Worm (Caenorhabditis elegans) whole organism, L2 larva: ENCODE measurements around the gene C54E10.10.

ENCODE experiments used
- C34F6.9 ChIP-seq: fragments of 150-350 bp; optimal IDR thresholded peaks from 2 replicates; lab custom pipeline; 2014; ENCODE audit warnings: missing biosample characterization, missing genetic modification characterization
- R02D3.7 ChIP-seq: fragments of 150-350 bp; optimal IDR thresholded peaks from 2 replicates; lab custom pipeline; 2014; ENCODE audit warnings: missing biosample characterization, missing genetic modification characterization
- Y55F3AM.14 ChIP-seq: fragments of 200-800 bp; sonication (Bioruptor generic); optimal IDR thresholded peaks from 2 replicates; lab custom pipeline; 2018; ENCODE audit warnings: mild to moderate bottlenecking, missing genetic modification characterization, missing compliant biosample characterization
- alr-1 ChIP-seq: fragments of 150-350 bp; optimal IDR thresholded peaks from 2 replicates; lab custom pipeline; 2014; ENCODE audit warnings: missing biosample characterization, missing genetic modification characterization
- aly-2 ChIP-seq: fragments of 150-350 bp; optimal IDR thresholded peaks from 2 replicates; lab custom pipeline; 2014; ENCODE audit warnings: missing biosample characterization, missing genetic modification characterization
- blmp-1 ChIP-seq: sonication (generic microtip); optimal IDR thresholded peaks from 2 replicates; lab custom pipeline; 2017; ENCODE audit warnings: missing genetic modification characterization, mild to moderate bottlenecking, missing compliant biosample characterization, antibody characterized with exemption, moderate library complexity; ENCODE audit not compliant: insufficient read depth
- ceh-16 ChIP-seq: fragments of 150-350 bp; optimal IDR thresholded peaks from 2 replicates; lab custom pipeline; 2014; ENCODE audit warnings: missing biosample characterization, missing genetic modification characterization
- ceh-82 ChIP-seq: fragments of 150-350 bp; optimal IDR thresholded peaks from 2 replicates; lab custom pipeline; 2014; ENCODE audit warnings: missing biosample characterization, missing genetic modification characterization
- crh-2 ChIP-seq: sonication (generic microtip); optimal IDR thresholded peaks from 2 replicates; lab custom pipeline; 2017; ENCODE audit warnings: missing biosample characterization, missing genetic modification characterization
- dmd-4 ChIP-seq: sonication (generic microtip); optimal IDR thresholded peaks from 2 replicates; lab custom pipeline; 2017; ENCODE audit warnings: missing biosample characterization, missing genetic modification characterization
- egl-27 ChIP-seq: sonication (generic microtip); optimal IDR thresholded peaks from 3 replicates; lab custom pipeline; 2017; ENCODE audit warnings: missing biosample characterization, missing genetic modification reagents, missing genetic modification characterization
- elt-1 ChIP-seq: fragments of 150-350 bp; optimal IDR thresholded peaks from 2 replicates; lab custom pipeline; 2014; ENCODE audit warnings: missing biosample characterization, missing genetic modification characterization
- elt-3 ChIP-seq: sonication (generic microtip); optimal IDR thresholded peaks from 2 replicates; lab custom pipeline; 2017; ENCODE audit warnings: missing biosample characterization, missing genetic modification characterization
- fos-1 ChIP-seq: fragments of 150-350 bp; optimal IDR thresholded peaks from 2 replicates; lab custom pipeline; 2014; ENCODE audit warnings: missing biosample characterization, missing genetic modification characterization
- gmeb-1 ChIP-seq: fragments of 150-350 bp; optimal IDR thresholded peaks from 2 replicates; lab custom pipeline; 2014; ENCODE audit warnings: missing biosample characterization, missing genetic modification characterization
- lin-11 ChIP-seq: fragments of 150-350 bp; sonication (generic microtip); optimal IDR thresholded peaks from 2 replicates; lab custom pipeline; 2014; ENCODE audit warnings: missing biosample characterization, missing genetic modification characterization, inconsistent platforms, mixed read lengths
- lin-39 ChIP-seq: fragments of 150-350 bp; optimal IDR thresholded peaks from 2 replicates; lab custom pipeline; 2014; ENCODE audit warnings: missing biosample characterization, missing genetic modification reagents, missing genetic modification characterization
- lsy-2 ChIP-seq, 2 experiments: fragments of 150-350 bp in 1 of 2; sonication (generic microtip) in 1 of 2; optimal IDR thresholded peaks; 2 replicates each; lab custom pipeline; 2014 to 2017; ENCODE audit warnings: missing biosample characterization in 2 of 2, missing genetic modification characterization in 2 of 2
- mab-5 ChIP-seq: fragments of 150-350 bp; optimal IDR thresholded peaks from 2 replicates; lab custom pipeline; 2014; ENCODE audit warnings: missing biosample characterization, missing genetic modification characterization
- mbf-1 ChIP-seq: sonication (generic microtip); optimal IDR thresholded peaks from 2 replicates; lab custom pipeline; 2017; ENCODE audit warnings: missing biosample characterization, missing genetic modification characterization
- nhr-12 ChIP-seq: fragments of 150-350 bp; optimal IDR thresholded peaks from 2 replicates; lab custom pipeline; 2014; ENCODE audit warnings: missing biosample characterization, missing genetic modification characterization
- nhr-129 ChIP-seq: fragments of 150-350 bp; optimal IDR thresholded peaks from 2 replicates; lab custom pipeline; 2014; ENCODE audit warnings: missing biosample characterization, missing genetic modification characterization
- nhr-21 ChIP-seq: fragments of 150-350 bp; optimal IDR thresholded peaks from 2 replicates; lab custom pipeline; 2014; ENCODE audit warnings: missing biosample characterization, missing genetic modification characterization
- nhr-23 ChIP-seq: fragments of 150-350 bp; optimal IDR thresholded peaks from 2 replicates; lab custom pipeline; 2014; ENCODE audit warnings: missing biosample characterization, missing genetic modification reagents, missing genetic modification characterization
- nhr-25 ChIP-seq: fragments of 150-350 bp; sonication (generic microtip); optimal IDR thresholded peaks from 3 replicates; lab custom pipeline; 2014; ENCODE audit warnings: missing biosample characterization, missing genetic modification characterization
- nhr-6 ChIP-seq: fragments of 150-350 bp; optimal IDR thresholded peaks from 2 replicates; lab custom pipeline; 2014; ENCODE audit warnings: missing biosample characterization, missing genetic modification characterization
- nhr-77 ChIP-seq: fragments of 150-350 bp; optimal IDR thresholded peaks from 2 replicates; lab custom pipeline; 2014; ENCODE audit warnings: missing biosample characterization, missing genetic modification characterization
- peb-1 ChIP-seq: fragments of 150-350 bp; optimal IDR thresholded peaks from 2 replicates; lab custom pipeline; 2014; ENCODE audit warnings: missing biosample characterization, missing genetic modification characterization
- sem-4 ChIP-seq: fragments of 150-350 bp; optimal IDR thresholded peaks from 2 replicates; lab custom pipeline; 2014; ENCODE audit warnings: missing biosample characterization, missing genetic modification reagents, missing genetic modification characterization
- skn-1 ChIP-seq: sonication (generic microtip); optimal IDR thresholded peaks from 2 replicates; lab custom pipeline; 2017; ENCODE audit warnings: missing biosample characterization, missing genetic modification characterization
- sma-3 ChIP-seq: sonication (generic microtip); optimal IDR thresholded peaks from 2 replicates; lab custom pipeline; 2016; ENCODE audit warnings: missing genetic modification reagents, missing genetic modification characterization, missing compliant biosample characterization
- sma-9 ChIP-seq, 2 experiments: fragments of 150-350 bp in 1 of 2; sonication (generic microtip) in 1 of 2; optimal IDR thresholded peaks; 2 replicates each; lab custom pipeline; 2014 to 2016; ENCODE audit warnings: missing genetic modification characterization in 2 of 2, mild to moderate bottlenecking in 1 of 2, missing biosample characterization in 1 of 2, missing compliant biosample characterization in 1 of 2, missing genetic modification reagents in 1 of 2, moderate library complexity in 1 of 2
- snpc-4 ChIP-seq: fragments of 150-350 bp; optimal IDR thresholded peaks from 2 replicates; lab custom pipeline; 2014; ENCODE audit warnings: missing biosample characterization, missing genetic modification characterization
- unc-39 ChIP-seq: fragments of 150-350 bp; optimal IDR thresholded peaks from 2 replicates; lab custom pipeline; 2014; ENCODE audit warnings: missing biosample characterization, missing genetic modification characterization
- unc-55 ChIP-seq: fragments of 150-350 bp; sonication (generic microtip); optimal IDR thresholded peaks from 3 replicates; lab custom pipeline; 2014; ENCODE audit warnings: missing biosample characterization, missing genetic modification reagents, missing genetic modification characterization
- ztf-1 ChIP-seq: fragments of 200-800 bp; sonication (Bioruptor generic); conservative IDR thresholded peaks from 2 replicates; pipeline ENCODE4 v1.3.6; 2022; ENCODE audit warnings: missing genetic modification characterization, missing compliant biosample characterization
- ztf-4 ChIP-seq: fragments of 150-350 bp; optimal IDR thresholded peaks from 2 replicates; lab custom pipeline; 2014; ENCODE audit warnings: missing biosample characterization, missing genetic modification characterization

Gene C54E10.10

ce11 chrV:18786694-18787093, 16.5 kb downstream of the C54E10.10 start, which contains the start of gene Y17D7B.3:
Gene Y17D7B.3, minus strand, starts transcription at chrV:18786794.
- TF ChIP-seq fos-1 (tag; lab: Kevin White, UChicago), result no peak
- no peak for TF ChIP-seq lin-39 (tag; lab: Kevin White, UChicago)
- TF ChIP-seq C34F6.9 (tag; lab: Kevin White, UChicago), result no peak
- TF ChIP-seq lin-11 (tag; lab: Kevin White, UChicago), result no peak
- TF ChIP-seq ceh-82 (tag; lab: Kevin White, UChicago), result no peak
- no peak for TF ChIP-seq aly-2
- no peak for TF ChIP-seq nhr-21
- TF ChIP-seq nhr-129 (tag; lab: Kevin White, UChicago), result no peak
- TF ChIP-seq unc-39 (tag; lab: Kevin White, UChicago), result no peak
- TF ChIP-seq, all 48 proteins: peak for 0

- no peak for TF ChIP-seq R02D3.7 (tag; lab: Kevin White, UChicago)
- peak; percentile 32 for TF ChIP-seq lin-11 (tag; lab: Kevin White, UChicago)
- TF ChIP-seq lin-39 (tag; lab: Kevin White, UChicago), result no peak
- no peak for TF ChIP-seq ztf-1 (GFP tag; lab: Robert Waterston, UW)
Measured at ce11 chrV:18783474-18783873, 19.7 kb downstream of the C54E10.10 start, which contains the start of gene Y17D7B.10. Gene Y17D7B.10, plus strand, starts transcription at chrV:18783716.

- TF ChIP-seq alr-1 (tag; lab: Kevin White, UChicago), result no peak
- no peak for TF ChIP-seq gmeb-1
- no peak for TF ChIP-seq nhr-23
- no peak for TF ChIP-seq skn-1 (tag; lab: Kevin White, UChicago)
- TF ChIP-seq sma-3 (GFP tag; lab: Kevin White, UChicago), result no peak
- TF ChIP-seq blmp-1, result no peak
- no peak for TF ChIP-seq nhr-12 (tag; lab: Kevin White, UChicago)
- no peak for TF ChIP-seq nhr-25
- no peak for TF ChIP-seq elt-1 (tag; lab: Kevin White, UChicago)
- TF ChIP-seq nhr-21, result no peak
- TF ChIP-seq fos-1 (tag; lab: Kevin White, UChicago), result peak; percentile 58
- TF ChIP-seq mbf-1, result no peak
- TF ChIP-seq nhr-129 (tag; lab: Kevin White, UChicago), result no peak
- TF ChIP-seq crh-2, result peak; percentile 11
- TF ChIP-seq lsy-2 (tag; optimal IDR thresholded peaks at IDR 0.05; lab: Kevin White, UChicago), result no peak
- TF ChIP-seq egl-27 (tag; lab: Kevin White, UChicago), result no peak
- no peak for TF ChIP-seq R02D3.7 (tag; lab: Kevin White, UChicago)
- TF ChIP-seq ztf-4 (tag; lab: Kevin White, UChicago), result no peak
- TF ChIP-seq nhr-6 (tag; lab: Kevin White, UChicago), result no peak
- TF ChIP-seq dmd-4 (tag; lab: Kevin White, UChicago), result no peak
- TF ChIP-seq nhr-77 (tag; lab: Kevin White, UChicago), result no peak
- TF ChIP-seq sma-9 (GFP tag; optimal IDR thresholded peaks at IDR 0.05; lab: Kevin White, UChicago), result peak; percentile 60
- no peak for TF ChIP-seq sma-9 (tag; optimal IDR thresholded peaks at IDR 0.05; lab: Kevin White, UChicago)
- TF ChIP-seq, all 48 proteins: peak for 3
Measured at ce11 chrV:18782747-18783146, 20.4 kb downstream of the C54E10.10 start.

- TF ChIP-seq nhr-12 (tag; lab: Kevin White, UChicago) (no peak), snpc-4 (no peak), alr-1 (tag; lab: Kevin White, UChicago) (no peak), mab-5 (tag; lab: Kevin White, UChicago) (no peak), lin-11 (tag; lab: Kevin White, UChicago) (no peak), mbf-1 (no peak), dmd-4 (tag; lab: Kevin White, UChicago) (no peak), skn-1 (tag; lab: Kevin White, UChicago) (no peak), unc-39 (tag; lab: Kevin White, UChicago) (no peak)
Measured at ce11 chrV:18780605-18781004, 22.6 kb downstream of the C54E10.10 start.

ce11 chrV:18776245-18776737, 26.9 kb downstream of the C54E10.10 start, which contains the start of gene Y17D7B.4:
Gene Y17D7B.4, minus strand, starts transcription at chrV:18776687.
- TF ChIP-seq ztf-1 (GFP tag; lab: Robert Waterston, UW), result no peak
- TF ChIP-seq nhr-25, result no peak
- no peak for TF ChIP-seq unc-39 (tag; lab: Kevin White, UChicago)
- TF ChIP-seq lsy-2 (tag; optimal IDR thresholded peaks at IDR 0.05; lab: Kevin White, UChicago), result no peak
- no peak for TF ChIP-seq ceh-16
- TF ChIP-seq skn-1 (tag; lab: Kevin White, UChicago), result no peak
- TF ChIP-seq Y55F3AM.14 (GFP tag; lab: Kevin White, UChicago), result no peak
- no peak for TF ChIP-seq mab-5 (tag; lab: Kevin White, UChicago)
- no peak for TF ChIP-seq peb-1 (tag; lab: Kevin White, UChicago)
- no peak for TF ChIP-seq nhr-12 (tag; lab: Kevin White, UChicago)
- no peak for TF ChIP-seq nhr-23
- TF ChIP-seq sem-4 (tag; lab: Kevin White, UChicago), result no peak
- no peak for TF ChIP-seq unc-55 (GFP tag; lab: Kevin White, UChicago)
- TF ChIP-seq mbf-1, result no peak
- no peak for TF ChIP-seq elt-3 (tag; lab: Kevin White, UChicago)
